Worm (Caenorhabditis elegans) whole organism, late embryonic: Measurements from ENCODE around the gene shn-1.

Experiments
- C08G9.2 ChIP-seq: sonication (generic microtip); optimal IDR thresholded peaks from 2 replicates; lab custom pipeline; 2016; ENCODE audit warnings: mild to moderate bottlenecking, missing genetic modification characterization, moderate library complexity, missing compliant biosample characterization
- C38D4.7 ChIP-seq: fragments of 200-800 bp; sonication (Bioruptor generic); optimal IDR thresholded peaks from 2 replicates; lab custom pipeline; 2018; ENCODE audit warnings: mild to moderate bottlenecking, missing genetic modification characterization, moderate library complexity, missing compliant biosample characterization
- F13H6.1 ChIP-seq: sonication (generic microtip); optimal IDR thresholded peaks from 2 replicates; lab custom pipeline; 2016; ENCODE audit warnings: missing genetic modification characterization, missing compliant biosample characterization
- K09A11.1 ChIP-seq: sonication (generic microtip); optimal IDR thresholded peaks from 2 replicates; lab custom pipeline; 2017; ENCODE audit warnings: antibody characterized with exemption, mild to moderate bottlenecking, missing genetic modification characterization, missing compliant biosample characterization; ENCODE audit not compliant: insufficient read depth
- T23F11.4 ChIP-seq: fragments of 200-800 bp; sonication (Bioruptor generic); optimal IDR thresholded peaks from 2 replicates; lab custom pipeline; 2018; ENCODE audit warnings: mild to moderate bottlenecking, missing genetic modification characterization, missing compliant biosample characterization
- Y22D7AL.16 ChIP-seq: sonication (generic microtip); optimal IDR thresholded peaks from 2 replicates; lab custom pipeline; 2016; ENCODE audit warnings: missing genetic modification characterization, missing compliant biosample characterization
- ahr-1 ChIP-seq: sonication (generic microtip); optimal IDR thresholded peaks from 2 replicates; lab custom pipeline; 2016; ENCODE audit warnings: missing genetic modification characterization, missing compliant biosample characterization
- ceh-19 ChIP-seq: fragments of 200-800 bp; sonication (Bioruptor generic); optimal IDR thresholded peaks from 2 replicates; lab custom pipeline; 2018; ENCODE audit warnings: mild to moderate bottlenecking, missing genetic modification characterization, missing compliant biosample characterization
- ceh-2 ChIP-seq: sonication (generic microtip); optimal IDR thresholded peaks from 2 replicates; lab custom pipeline; 2016; ENCODE audit warnings: missing genotype, missing genetic modification characterization, missing compliant biosample characterization
- ceh-22 ChIP-seq: sonication (generic microtip); optimal IDR thresholded peaks from 2 replicates; lab custom pipeline; 2017; ENCODE audit warnings: missing biosample characterization, missing genetic modification characterization
- ceh-24 ChIP-seq: sonication (generic microtip); optimal IDR thresholded peaks from 2 replicates; lab custom pipeline; 2016; ENCODE audit warnings: mild to moderate bottlenecking, missing genetic modification characterization, missing compliant biosample characterization
- ceh-30 ChIP-seq: fragments of 150-350 bp; optimal IDR thresholded peaks from 2 replicates; lab custom pipeline; 2014; ENCODE audit warnings: missing biosample characterization, missing genetic modification characterization
- ceh-31 ChIP-seq: sonication (generic microtip); optimal IDR thresholded peaks from 2 replicates; lab custom pipeline; 2016; ENCODE audit warnings: missing genetic modification characterization, missing compliant biosample characterization
- ceh-34 ChIP-seq: sonication (generic microtip); optimal IDR thresholded peaks from 2 replicates; lab custom pipeline; 2016; ENCODE audit warnings: mild to moderate bottlenecking, missing genetic modification characterization, missing compliant biosample characterization
- ceh-6 ChIP-seq: fragments of 200-800 bp; sonication (Bioruptor generic); optimal IDR thresholded peaks from 2 replicates; lab custom pipeline; 2018; ENCODE audit warnings: mild to moderate bottlenecking, missing genetic modification characterization, missing compliant biosample characterization
- ceh-9 ChIP-seq: sonication (generic microtip); optimal IDR thresholded peaks from 2 replicates; lab custom pipeline; 2016; ENCODE audit warnings: mild to moderate bottlenecking, missing genetic modification characterization, inconsistent platforms, missing compliant biosample characterization
- dve-1 ChIP-seq: sonication (generic microtip); optimal IDR thresholded peaks from 2 replicates; lab custom pipeline; 2017; ENCODE audit warnings: antibody characterized with exemption, mild to moderate bottlenecking, missing genetic modification characterization, missing compliant biosample characterization
- elt-2 ChIP-seq: sonication (generic microtip); optimal IDR thresholded peaks from 2 replicates; lab custom pipeline; 2016; ENCODE audit warnings: missing genetic modification reagents, missing genetic modification characterization, missing compliant biosample characterization
- ets-4 ChIP-seq: sonication (generic microtip); optimal IDR thresholded peaks from 2 replicates; lab custom pipeline; 2016; ENCODE audit warnings: missing genetic modification characterization, missing compliant biosample characterization
- eyg-1 ChIP-seq: sonication (generic microtip); optimal IDR thresholded peaks from 2 replicates; lab custom pipeline; 2016; ENCODE audit warnings: missing genotype, missing genetic modification characterization, missing compliant biosample characterization
- fkh-10 ChIP-seq: fragments of 150-350 bp; optimal IDR thresholded peaks from 2 replicates; lab custom pipeline; 2014; ENCODE audit warnings: missing biosample characterization, missing genetic modification reagents, missing genetic modification characterization
- fkh-6 ChIP-seq: sonication (generic microtip); optimal IDR thresholded peaks from 2 replicates; lab custom pipeline; 2016; ENCODE audit warnings: missing genetic modification characterization, missing compliant biosample characterization
- hlh-13 ChIP-seq: fragments of 200-800 bp; sonication (Bioruptor generic); optimal IDR thresholded peaks from 2 replicates; lab custom pipeline; 2018; ENCODE audit warnings: mild to moderate bottlenecking, missing genetic modification characterization, missing compliant biosample characterization
- hlh-15 ChIP-seq: sonication (generic microtip); optimal IDR thresholded peaks from 2 replicates; lab custom pipeline; 2016; ENCODE audit warnings: missing genetic modification characterization, missing compliant biosample characterization
- hlh-30 ChIP-seq: sonication (generic microtip); optimal IDR thresholded peaks from 2 replicates; lab custom pipeline; 2017; ENCODE audit warnings: antibody characterized with exemption, missing genetic modification characterization, missing compliant biosample characterization; ENCODE audit not compliant: insufficient read depth
- hlh-6 ChIP-seq: sonication (generic microtip); optimal IDR thresholded peaks from 2 replicates; lab custom pipeline; 2016; ENCODE audit warnings: missing genotype, missing genetic modification characterization, missing compliant biosample characterization
- hlh-8 ChIP-seq: sonication (generic microtip); optimal IDR thresholded peaks from 2 replicates; lab custom pipeline; 2016; ENCODE audit warnings: missing genotype, missing genetic modification characterization, missing compliant biosample characterization
- madf-2 ChIP-seq: sonication (generic microtip); optimal IDR thresholded peaks from 2 replicates; lab custom pipeline; 2017; ENCODE audit warnings: missing genetic modification characterization, missing compliant biosample characterization
- mec-3 ChIP-seq: sonication (generic microtip); optimal IDR thresholded peaks from 2 replicates; lab custom pipeline; 2016; ENCODE audit warnings: borderline replicate concordance, missing genetic modification characterization, missing compliant biosample characterization
- nhr-11 ChIP-seq: fragments of 150-350 bp; optimal IDR thresholded peaks from 2 replicates; lab custom pipeline; 2014; ENCODE audit warnings: missing biosample characterization, missing genetic modification characterization
- nhr-232 ChIP-seq: sonication (generic microtip); optimal IDR thresholded peaks from 2 replicates; lab custom pipeline; 2016; ENCODE audit warnings: missing genetic modification characterization, missing compliant biosample characterization
- npax-4 ChIP-seq: sonication (generic microtip); optimal IDR thresholded peaks from 2 replicates; lab custom pipeline; 2016; ENCODE audit warnings: missing genetic modification characterization, missing compliant biosample characterization
- pag-3 ChIP-seq: sonication (generic microtip); optimal IDR thresholded peaks from 2 replicates; lab custom pipeline; 2016; ENCODE audit warnings: missing compliant biosample characterization, missing genetic modification characterization, borderline replicate concordance
- pat-9 ChIP-seq: fragments of 200-800 bp; sonication (Bioruptor generic); optimal IDR thresholded peaks from 2 replicates; lab custom pipeline; 2018; ENCODE audit warnings: mild to moderate bottlenecking, missing genetic modification characterization, moderate library complexity, missing compliant biosample characterization
- pax-1 ChIP-seq: fragments of 150-350 bp; optimal IDR thresholded peaks from 2 replicates; lab custom pipeline; 2014; ENCODE audit warnings: missing biosample characterization, missing genetic modification characterization
- pqm-1 ChIP-seq: sonication (generic microtip); optimal IDR thresholded peaks from 2 replicates; lab custom pipeline; 2016; ENCODE audit warnings: missing genetic modification characterization, missing compliant biosample characterization
- pros-1 ChIP-seq: fragments of 150-350 bp; optimal IDR thresholded peaks from 2 replicates; lab custom pipeline; 2014; ENCODE audit warnings: missing biosample characterization, missing genetic modification reagents, missing genetic modification characterization
- ref-2 ChIP-seq: sonication (generic microtip); optimal IDR thresholded peaks from 2 replicates; lab custom pipeline; 2016; ENCODE audit warnings: missing genetic modification characterization, missing compliant biosample characterization
- sdc-2 ChIP-seq: sonication (generic microtip); optimal IDR thresholded peaks from 2 replicates; lab custom pipeline; 2016; ENCODE audit warnings: missing genotype, missing genetic modification characterization, missing compliant biosample characterization
- sox-2 ChIP-seq: fragments of 200-800 bp; sonication (Bioruptor generic); IDR thresholded peaks from 2 replicates; pipeline ENCODE4 v1.3.6; 2022; ENCODE audit warnings: missing genetic modification reagents, missing genetic modification characterization, missing compliant biosample characterization
- sox-4 ChIP-seq: sonication (generic microtip); optimal IDR thresholded peaks from 2 replicates; lab custom pipeline; 2017; ENCODE audit warnings: mild to moderate bottlenecking, missing genetic modification characterization, inconsistent platforms, missing compliant biosample characterization
- syd-9 ChIP-seq: sonication (generic microtip); optimal IDR thresholded peaks from 2 replicates; lab custom pipeline; 2016; ENCODE audit warnings: mild to moderate bottlenecking, missing genetic modification characterization, moderate library complexity, missing compliant biosample characterization
- tbx-7 ChIP-seq: sonication (generic microtip); optimal IDR thresholded peaks from 2 replicates; lab custom pipeline; 2016; ENCODE audit warnings: missing genotype, missing genetic modification characterization, missing compliant biosample characterization
- unc-3 ChIP-seq, 2 experiments: fragments of 200-800 bp in 1 of 2; sonication (Bioruptor generic) in 1 of 2; sonication (generic microtip) in 1 of 2; conservative IDR thresholded peaks in 1 of 2; optimal IDR thresholded peaks in 1 of 2; 2 replicates each; pipeline versions ENCODE4 v1.3.6 to Lab custom; 2016 to 2022; ENCODE audit warnings: missing compliant biosample characterization in 2 of 2, missing genetic modification characterization in 2 of 2, missing genetic modification reagents in 1 of 2
- unc-42 ChIP-seq: sonication (generic microtip); optimal IDR thresholded peaks from 2 replicates; lab custom pipeline; 2016; ENCODE audit warnings: missing genotype, missing genetic modification characterization, missing compliant biosample characterization
- unc-55 ChIP-seq: sonication (generic microtip); optimal IDR thresholded peaks from 2 replicates; lab custom pipeline; 2017; ENCODE audit warnings: missing biosample characterization, missing genetic modification reagents, missing genetic modification characterization
- unc-86 ChIP-seq: sonication (generic microtip); optimal IDR thresholded peaks from 2 replicates; lab custom pipeline; 2016; ENCODE audit warnings: missing genetic modification characterization, missing compliant biosample characterization
- ztf-16 ChIP-seq: sonication (generic microtip); optimal IDR thresholded peaks from 2 replicates; lab custom pipeline; 2017; ENCODE audit warnings: missing genetic modification characterization, missing compliant biosample characterization

shn-1 gene

ce11 chrII:11398787-11399186 lies 8.0 kb upstream of the shn-1 start:
- TF ChIP-seq unc-42: no peak
- TF ChIP-seq dve-1: peak; percentile 14
- TF ChIP-seq hlh-15 (tag; lab: Kevin White, UChicago): no peak
- TF ChIP-seq T23F11.4 (GFP tag; lab: Kevin White, UChicago): no peak
- no peak for TF ChIP-seq nhr-11 (tag; lab: Kevin White, UChicago)
- TF ChIP-seq ceh-19 (GFP tag; lab: Kevin White, UChicago): no peak
- TF ChIP-seq madf-2 (tag; lab: Kevin White, UChicago): no peak
- no peak for TF ChIP-seq pag-3 (tag; lab: Kevin White, UChicago)
- no peak for TF ChIP-seq sox-4
- TF ChIP-seq pros-1: no peak
- no peak for TF ChIP-seq sox-2 (GFP tag; lab: Robert Waterston, UW)
- TF ChIP-seq ceh-24: no peak
- no peak for TF ChIP-seq unc-55 (GFP tag; lab: Kevin White, UChicago)
- no peak for TF ChIP-seq hlh-13
- no peak for TF ChIP-seq ceh-6
- no peak for TF ChIP-seq F13H6.1 (tag; lab: Kevin White, UChicago)
- TF ChIP-seq ets-4 (tag; lab: Kevin White, UChicago): peak; percentile 64
- TF ChIP-seq fkh-6: peak; percentile 44
- peak; percentile 22 for TF ChIP-seq ceh-31 (tag; lab: Kevin White, UChicago)
- no peak for TF ChIP-seq ztf-16 (tag; lab: Kevin White, UChicago)
- no peak for TF ChIP-seq pax-1 (tag; lab: Kevin White, UChicago)
- no peak for TF ChIP-seq sdc-2 (tag; lab: Kevin White, UChicago)
- TF ChIP-seq Y22D7AL.16 (tag; lab: Kevin White, UChicago): no peak
- no peak for TF ChIP-seq hlh-6 (tag; lab: Kevin White, UChicago)
- no peak for TF ChIP-seq elt-2
- TF ChIP-seq unc-3 (GFP tag; conservative IDR thresholded peaks at IDR 0.05; lab: Robert Waterston, UW): no peak
- TF ChIP-seq unc-3 (tag; optimal IDR thresholded peaks at IDR 0.05; lab: Kevin White, UChicago): no peak
- TF ChIP-seq pqm-1 (tag; lab: Kevin White, UChicago): no peak
- TF ChIP-seq ceh-22 (tag; lab: Kevin White, UChicago): no peak
- no peak for TF ChIP-seq tbx-7
- TF ChIP-seq ref-2 (tag; lab: Kevin White, UChicago): peak; percentile 24
- no peak for TF ChIP-seq npax-4 (tag; lab: Kevin White, UChicago)
- no peak for TF ChIP-seq ceh-9
- TF ChIP-seq pat-9 (tag; lab: Kevin White, UChicago): no peak

ce11 chrII:11396217-11396616 lies 5.5 kb upstream of the shn-1 start:
- TF ChIP-seq C08G9.2 (tag; lab: Kevin White, UChicago) (peak; percentile 13), unc-42 (peak; percentile 84), nhr-232 (tag; lab: Kevin White, UChicago) (no peak)
- TF ChIP-seq, all 69 proteins: peak for 2

ce11 chrII:11393787-11394186 lies 3.0 kb upstream of the shn-1 start:
- no peak for TF ChIP-seq ets-4 (tag; lab: Kevin White, UChicago)
- TF ChIP-seq ceh-19 (GFP tag; lab: Kevin White, UChicago): peak; percentile 16
- peak; percentile 52 for TF ChIP-seq ceh-34
- TF ChIP-seq nhr-11 (tag; lab: Kevin White, UChicago): no peak
- peak; percentile 11 for TF ChIP-seq eyg-1
- peak; percentile 34 for TF ChIP-seq ceh-2
- TF ChIP-seq C38D4.7: no peak

- TF ChIP-seq elt-2: no peak
- no peak for TF ChIP-seq hlh-8 (tag; lab: Kevin White, UChicago)
- TF ChIP-seq F13H6.1 (tag; lab: Kevin White, UChicago): no peak
- no peak for TF ChIP-seq hlh-30 (tag; lab: Kevin White, UChicago)
- no peak for TF ChIP-seq ceh-22 (tag; lab: Kevin White, UChicago)
- no peak for TF ChIP-seq hlh-15 (tag; lab: Kevin White, UChicago)
- TF ChIP-seq fkh-10 (GFP tag; lab: Kevin White, UChicago): no peak
- TF ChIP-seq pax-1 (tag; lab: Kevin White, UChicago): no peak
- no peak for TF ChIP-seq ceh-30 (tag; lab: Kevin White, UChicago)
- TF ChIP-seq K09A11.1 (tag; lab: Kevin White, UChicago): no peak
- no peak for TF ChIP-seq unc-86 (tag; lab: Kevin White, UChicago)
- no peak for TF ChIP-seq mec-3 (tag; lab: Kevin White, UChicago)
- TF ChIP-seq ahr-1: no peak
- TF ChIP-seq C38D4.7: no peak
- no peak for TF ChIP-seq ceh-2
- TF ChIP-seq syd-9 (tag; lab: Kevin White, UChicago): no peak
- TF ChIP-seq sox-2 (GFP tag; lab: Robert Waterston, UW): no peak
- no peak for TF ChIP-seq ceh-9
These were observed 1.6 kb upstream of the shn-1 start for ce11 chrII:11392390-11392789.
